Worm (Caenorhabditis elegans): ENCODE data around the gene C30B5.2.

- no peak for TF ChIP-seq unc-3 (GFP tag; conservative IDR thresholded peaks at IDR 0.05)
- no peak for TF ChIP-seq unc-3 (tag; optimal IDR thresholded peaks at IDR 0.05)
- TF ChIP-seq pha-2 (tag; optimal IDR thresholded peaks at IDR 0.05): no peak
- no peak for TF ChIP-seq fkh-10 (GFP tag; optimal IDR thresholded peaks at IDR 0.05)
- no peak for TF ChIP-seq mec-3 (tag; optimal IDR thresholded peaks at IDR 0.05; ENCODE audit: borderline replicate concordance)
- TF ChIP-seq F13H6.1 (tag; optimal IDR thresholded peaks at IDR 0.05): no peak
- no peak for TF ChIP-seq ama-1 (optimal IDR thresholded peaks at IDR 0.05)
- TF ChIP-seq dve-1 (tag; optimal IDR thresholded peaks at IDR 0.05): no peak
Observed at ce11 chrII:6165152-6165551, 31.8 kb upstream of the C30B5.2 start.
